Worm (Caenorhabditis elegans): ENCODE results near the gene decr-1.1.

Gene decr-1.1

DNA sequence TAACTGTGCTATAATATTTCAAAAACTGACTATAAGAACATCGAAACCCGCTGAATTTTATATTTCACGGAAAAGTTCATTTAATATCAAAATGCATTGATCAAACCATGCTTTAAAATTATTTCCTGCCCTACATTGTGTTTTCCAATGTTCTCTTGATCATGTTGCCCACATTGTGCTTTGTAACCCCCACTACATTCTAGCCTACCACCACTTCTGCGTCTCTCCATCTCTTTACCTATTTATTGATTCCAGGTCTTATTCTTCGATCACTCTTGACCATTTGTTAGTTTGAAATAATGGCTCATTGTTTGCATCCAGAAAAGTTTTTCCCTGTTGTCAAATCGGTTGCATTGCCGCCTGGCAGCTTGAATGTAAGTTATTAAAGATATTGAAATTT, at the start of gene decr-1.1:
Gene decr-1.1 (plus strand): TSS at position 210 of the 400 bp plus-strand sequence.
- TF ChIP-seq unc-62 (GFP tag; optimal IDR thresholded peaks at IDR 0.05), result no peak

DNA sequence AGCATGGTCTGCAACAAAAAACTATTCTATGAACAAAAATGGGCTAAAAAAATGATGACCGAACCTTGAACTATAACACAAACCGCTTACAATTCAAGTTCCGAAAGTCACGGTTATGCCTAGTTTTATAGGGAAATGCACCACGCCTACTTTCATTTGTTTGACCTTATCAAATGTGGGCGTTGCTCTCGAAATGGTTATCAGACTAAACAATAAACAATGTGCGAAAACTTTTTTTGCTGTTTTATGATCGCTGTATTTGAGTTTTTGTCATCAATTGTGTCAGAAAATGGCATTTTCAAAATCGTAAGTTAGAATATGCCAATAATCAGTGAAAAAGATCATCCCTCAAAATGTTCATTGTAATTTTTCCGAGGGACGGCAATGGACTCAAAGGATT, 46.1 kb upstream of the decr-1.1 start, which contains the start of gene F35E12.6:
Gene F35E12.6 (minus strand): TSS at position 101 of the 400 bp plus-strand sequence.
- TF ChIP-seq unc-62 (GFP tag; optimal IDR thresholded peaks at IDR 0.05), result no peak

DNA sequence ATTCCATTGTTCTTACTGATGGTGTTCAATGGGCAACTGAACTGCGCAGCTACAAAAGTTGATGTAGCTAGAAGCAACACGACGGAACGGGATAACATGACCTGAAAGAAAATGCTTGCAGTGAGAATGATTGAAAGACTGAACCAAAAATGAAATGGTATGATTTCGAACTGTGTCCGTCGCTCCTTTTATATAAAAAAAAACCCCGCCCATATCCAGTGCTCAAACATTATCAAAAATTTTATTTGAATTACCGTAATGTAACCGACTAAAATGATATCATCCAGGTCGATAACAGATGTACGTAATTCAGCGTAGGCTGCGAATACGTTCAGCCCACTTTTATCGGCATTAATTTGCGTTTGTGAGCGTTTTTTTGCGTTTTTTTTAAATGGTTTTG, 43.8 kb upstream of the decr-1.1 start, which contains the start of gene irg-5:
Gene irg-5 (minus strand): TSS at position 101 of the 400 bp plus-strand sequence.
- no peak for TF ChIP-seq unc-62 (GFP tag; optimal IDR thresholded peaks at IDR 0.05)

DNA sequence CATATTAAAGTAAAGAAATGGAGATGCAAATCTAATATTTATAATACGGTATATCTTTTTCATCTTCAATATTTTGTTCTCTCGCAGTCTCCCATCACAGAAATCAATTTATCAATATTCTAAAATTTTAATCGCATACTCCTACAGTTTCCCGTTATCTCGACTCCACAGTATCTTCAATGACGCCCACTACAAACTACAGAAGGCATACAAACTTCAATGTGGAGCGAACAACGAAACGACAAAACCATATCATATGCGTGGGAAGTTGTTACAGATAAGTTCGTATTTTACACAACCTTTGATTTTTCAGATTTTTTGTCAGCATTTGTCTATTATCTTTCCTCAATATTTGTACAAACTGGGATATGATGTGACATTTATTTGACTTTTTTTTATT, 42.3 kb upstream of the decr-1.1 start:
- no peak for TF ChIP-seq unc-62 (GFP tag; optimal IDR thresholded peaks at IDR 0.05)

ce11 chrV:13744901-13745300, 37.3 kb upstream of the decr-1.1 start, which contains the start of gene F35E12.9:
Gene F35E12.9, minus strand, starts transcription at chrV:13745127.
- TF ChIP-seq unc-62 (GFP tag; optimal IDR thresholded peaks at IDR 0.05), result no peak

DNA sequence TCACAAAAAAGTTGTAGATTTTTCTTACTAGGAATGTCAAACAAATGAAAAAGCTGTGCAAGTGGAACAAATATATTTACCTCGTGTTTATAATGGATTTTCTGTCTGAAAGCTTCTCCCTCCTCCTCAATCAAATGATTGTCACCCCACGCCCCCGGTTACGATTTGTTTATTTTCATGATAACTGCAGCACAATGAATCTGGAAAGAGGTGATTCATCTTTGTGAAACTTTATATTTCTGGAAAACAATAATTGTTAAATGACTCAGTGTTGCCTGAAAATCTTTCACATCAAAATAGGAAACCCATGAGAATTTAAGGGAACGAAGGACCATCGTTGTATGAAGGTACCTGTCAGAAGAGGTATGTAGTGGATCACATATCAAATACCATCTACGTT, 33.5 kb upstream of the decr-1.1 start, which contains the start of gene F35E12.10:
Gene F35E12.10 (minus strand): TSS at position 101 of the 400 bp plus-strand sequence.
- no peak for TF ChIP-seq unc-62 (GFP tag; optimal IDR thresholded peaks at IDR 0.05)

DNA sequence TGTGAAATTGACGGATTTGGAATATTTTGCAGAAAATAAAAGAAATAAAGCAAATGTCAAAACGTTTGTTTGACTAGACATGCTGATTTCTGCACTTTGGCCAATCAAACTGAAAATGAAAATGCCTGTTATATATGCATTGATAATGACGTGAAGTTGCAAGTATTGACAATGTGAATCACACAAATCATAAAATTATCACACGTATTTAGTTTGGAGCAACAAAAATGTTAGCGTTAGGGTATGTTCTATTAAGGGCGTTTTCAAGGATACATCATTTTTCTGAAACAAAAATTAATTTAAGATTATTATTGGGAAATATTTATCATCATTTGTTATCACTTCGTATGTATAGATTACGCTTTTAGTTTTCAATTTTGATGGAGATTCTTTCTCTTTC, 30.4 kb upstream of the decr-1.1 start, which contains the start of gene cld-9:
Gene cld-9 (minus strand): TSS at position 81 of the 400 bp plus-strand sequence.
- TF ChIP-seq unc-62 (GFP tag; optimal IDR thresholded peaks at IDR 0.05), result no peak

DNA sequence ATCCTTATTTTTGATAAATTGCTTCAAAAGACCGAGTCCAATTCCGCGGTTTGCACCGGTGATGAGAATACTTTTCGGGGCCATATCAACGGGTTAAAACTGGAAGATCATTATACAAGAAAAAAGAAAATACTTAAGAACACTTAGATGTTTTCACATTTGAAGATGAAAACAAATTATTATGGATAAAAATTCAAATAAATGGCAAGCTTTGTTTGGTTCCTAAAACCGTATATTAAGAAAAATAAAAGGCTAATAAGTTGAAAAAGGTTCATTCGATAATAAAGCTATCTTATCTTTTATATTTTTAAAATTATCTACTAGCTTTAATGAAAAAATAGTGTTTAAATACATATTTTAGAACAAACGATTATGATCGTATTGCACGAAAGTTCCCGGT, 28.7 kb upstream of the decr-1.1 start, which contains the start of gene F20G2.1:
Gene F20G2.1 (minus strand): TSS at position 101 of the 400 bp plus-strand sequence.
- TF ChIP-seq unc-62 (GFP tag; optimal IDR thresholded peaks at IDR 0.05), result no peak

ce11 chrV:13756359-13757091, 25.7 kb upstream of the decr-1.1 start, which contains the start of gene F20G2.2:
Gene F20G2.2, minus strand, starts transcription at chrV:13756409.
- TF ChIP-seq unc-62 (GFP tag; optimal IDR thresholded peaks at IDR 0.05), result no peak

ce11 chrV:13757349-13757748, 24.9 kb upstream of the decr-1.1 start:
- TF ChIP-seq unc-62 (GFP tag; optimal IDR thresholded peaks at IDR 0.05), result no peak

DNA sequence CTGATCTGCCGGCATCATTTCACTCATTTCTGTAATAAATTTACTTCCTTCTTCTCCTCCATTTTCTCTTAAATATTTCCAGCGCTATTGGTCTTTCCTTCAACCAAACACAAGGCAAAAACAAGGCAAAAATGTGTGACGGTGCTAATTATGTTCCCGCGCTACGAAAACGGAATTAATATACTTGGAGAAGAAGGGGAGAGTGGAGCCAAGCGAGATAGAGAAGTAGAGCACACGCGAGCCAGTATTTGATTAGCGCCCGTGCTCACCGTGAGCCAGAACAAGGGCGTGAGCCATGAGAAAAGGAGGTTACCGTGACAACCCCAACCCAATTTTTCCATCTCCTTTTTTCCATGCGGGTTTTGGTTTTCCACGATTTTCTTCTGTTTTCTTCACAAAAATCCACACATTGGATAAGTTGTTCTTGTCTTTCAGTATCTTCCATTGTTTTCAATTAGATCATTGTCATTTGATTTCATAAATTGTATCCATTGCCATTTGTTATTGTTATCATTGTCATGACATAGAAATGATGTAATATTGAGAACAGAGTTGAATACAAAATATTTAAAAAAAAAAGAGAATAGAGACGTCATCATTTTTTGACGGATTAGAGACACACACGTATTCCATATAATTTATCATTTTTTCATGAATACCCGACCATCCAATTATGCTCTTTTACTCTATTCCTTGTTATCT, 19.6 kb upstream of the decr-1.1 start, which contains the start of gene F20G2.6:
Gene F20G2.6 (plus strand): TSS at position 652 of the 702 bp plus-strand sequence.
- TF ChIP-seq unc-62 (GFP tag; optimal IDR thresholded peaks at IDR 0.05), result no peak

DNA sequence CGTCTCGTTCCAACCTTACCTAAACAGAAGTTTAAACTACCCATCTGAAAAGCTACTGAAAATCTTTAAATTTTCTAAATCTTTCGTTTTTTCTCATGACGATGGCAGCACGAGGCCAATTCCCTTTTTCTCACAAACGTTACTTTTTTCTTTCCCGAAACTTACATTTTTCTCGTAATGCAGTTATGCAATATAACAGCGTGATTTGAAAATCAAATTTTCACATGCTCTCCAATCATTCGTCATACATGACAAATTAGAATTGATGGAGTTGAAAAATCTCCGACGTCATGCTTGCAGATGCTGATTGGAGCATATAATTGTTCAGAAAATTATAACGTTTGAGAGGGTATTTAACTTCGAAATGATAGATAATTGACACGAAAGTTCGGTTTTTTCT, 18.5 kb upstream of the decr-1.1 start:
- no peak for TF ChIP-seq unc-62 (GFP tag; optimal IDR thresholded peaks at IDR 0.05)

DNA sequence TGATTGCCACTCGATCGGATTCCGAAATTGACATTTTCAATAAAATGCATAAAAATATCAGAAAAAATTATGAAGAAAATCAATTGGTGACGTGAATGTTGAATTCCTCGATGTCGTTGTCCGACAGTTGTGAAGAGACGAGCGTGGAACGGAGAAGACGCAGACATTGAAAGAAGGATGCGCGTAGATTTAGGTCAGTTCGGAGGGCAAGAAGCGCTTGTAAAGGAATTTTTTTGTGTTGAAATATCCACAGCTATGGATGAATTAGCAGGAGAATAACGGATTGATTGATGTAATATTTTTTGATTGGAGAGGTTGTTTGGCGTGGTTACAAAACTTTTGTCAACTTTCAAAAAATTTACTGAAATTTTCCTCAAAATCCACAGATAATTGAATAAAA, 13.8 kb upstream of the decr-1.1 start, which contains the start of gene F20G2.3:
Gene F20G2.3 (minus strand): TSS at position 101 of the 400 bp plus-strand sequence.
- no peak for TF ChIP-seq unc-62 (GFP tag; optimal IDR thresholded peaks at IDR 0.05)

ce11 chrV:13768941-13769436, 13.2 kb upstream of the decr-1.1 start, which contains the start of gene nas-24:
Gene nas-24, plus strand, starts transcription at chrV:13769386.
- no peak for TF ChIP-seq unc-62 (GFP tag; optimal IDR thresholded peaks at IDR 0.05)

ce11 chrV:13771209-13771608, 11.0 kb upstream of the decr-1.1 start, which contains the start of gene F20G2.5:
Gene F20G2.5, plus strand, starts transcription at chrV:13771509.
- TF ChIP-seq unc-62 (GFP tag; optimal IDR thresholded peaks at IDR 0.05), result no peak

ce11 chrV:13775529-13775928, 6.7 kb upstream of the decr-1.1 start, which contains the start of gene F53C11.1:
Gene F53C11.1, plus strand, starts transcription at chrV:13775796.
- no peak for TF ChIP-seq unc-62 (GFP tag; optimal IDR thresholded peaks at IDR 0.05)
